Worm (Caenorhabditis elegans) whole organism, L1 larva: Measurements from ENCODE around the gene mrps-16.

Experiments used
- C04F5.9 ChIP-seq: sonication (generic microtip); optimal IDR thresholded peaks from 2 replicates; lab custom pipeline; 2016; ENCODE audit warnings: missing genetic modification characterization, missing compliant biosample characterization
- C16A3.4 ChIP-seq: fragments of 150-350 bp; optimal IDR thresholded peaks from 2 replicates; lab custom pipeline; 2014; ENCODE audit warnings: missing biosample characterization, missing genetic modification characterization
- F16B12.6 ChIP-seq: fragments of 150-350 bp; optimal IDR thresholded peaks from 2 replicates; lab custom pipeline; 2014; ENCODE audit warnings: missing biosample characterization, missing genetic modification characterization
- Y116A8C.19 ChIP-seq: sonication (generic microtip); optimal IDR thresholded peaks from 2 replicates; lab custom pipeline; 2016; ENCODE audit warnings: missing compliant biosample characterization, missing genetic modification characterization, borderline replicate concordance
- ama-1 ChIP-seq: fragments of 150-350 bp; optimal IDR thresholded peaks from 2 replicates; lab custom pipeline; 2014
- blmp-1 ChIP-seq: fragments of 150-350 bp; optimal IDR thresholded peaks from 2 replicates; lab custom pipeline; 2014; ENCODE audit warnings: missing biosample characterization, missing genetic modification characterization
- ceh-63 ChIP-seq: fragments of 200-800 bp; sonication (Bioruptor generic); optimal IDR thresholded peaks from 2 replicates; lab custom pipeline; 2018; ENCODE audit warnings: mild to moderate bottlenecking, missing genetic modification characterization, missing compliant biosample characterization
- ceh-8 ChIP-seq: fragments of 200-800 bp; sonication (Bioruptor generic); optimal IDR thresholded peaks from 2 replicates; lab custom pipeline; 2018; ENCODE audit warnings: mild to moderate bottlenecking, missing genetic modification characterization, moderate library complexity, missing compliant biosample characterization
- ceh-90 ChIP-seq: sonication (generic microtip); optimal IDR thresholded peaks from 2 replicates; lab custom pipeline; 2016; ENCODE audit warnings: missing genetic modification characterization, missing compliant biosample characterization
- dpl-1 ChIP-seq, 3 experiments: fragments of 150-350 bp in 2 of 3; sonication (generic microtip) in 1 of 3; optimal IDR thresholded peaks; 2 replicates each; lab custom pipeline; 2014 to 2017; ENCODE audit warnings: missing biosample characterization in 3 of 3, missing genetic modification characterization in 3 of 3, missing genetic modification reagents in 3 of 3
- dsc-1 ChIP-seq: sonication (generic microtip); optimal IDR thresholded peaks from 2 replicates; lab custom pipeline; 2016; ENCODE audit warnings: mild to moderate bottlenecking, missing genetic modification characterization, missing compliant biosample characterization
- efl-1 ChIP-seq, 4 experiments: fragments of 150-350 bp; optimal IDR thresholded peaks in 3 of 4; peaks in 1 of 4; 1 replicate in 1 of 4; 2 replicates in 3 of 4; lab custom pipeline; 2014; ENCODE audit warnings: missing biosample characterization in 2 of 4, missing genetic modification characterization in 2 of 4, missing genetic modification reagents in 2 of 4
- elt-3 ChIP-seq, 6 experiments: fragments of 150-350 bp in 1 of 6; sonication (generic microtip); optimal IDR thresholded peaks; 2 replicates each; lab custom pipeline; 2017 to 2018; ENCODE audit warnings: missing biosample characterization in 6 of 6, missing genetic modification characterization in 6 of 6, inconsistent platforms in 1 of 6
- ets-5 ChIP-seq: fragments of 200-800 bp; sonication (Bioruptor generic); IDR thresholded peaks from 2 replicates; pipeline ENCODE4 v1.3.6; 2022; ENCODE audit warnings: missing genetic modification characterization, missing compliant biosample characterization
- fkh-10 ChIP-seq: sonication (generic microtip); optimal IDR thresholded peaks from 2 replicates; lab custom pipeline; 2017; ENCODE audit warnings: missing biosample characterization, missing genetic modification reagents, missing genetic modification characterization
- fkh-4 ChIP-seq: sonication (generic microtip); optimal IDR thresholded peaks from 2 replicates; lab custom pipeline; 2016; ENCODE audit warnings: missing compliant biosample characterization, missing genetic modification characterization, borderline replicate concordance
- fos-1 ChIP-seq: fragments of 150-350 bp; optimal IDR thresholded peaks from 2 replicates; lab custom pipeline; 2014; ENCODE audit warnings: missing biosample characterization, missing genetic modification characterization
- grh-1 ChIP-seq: fragments of 200-800 bp; sonication (Bioruptor generic); IDR thresholded peaks from 2 replicates; pipeline ENCODE4 v1.3.6; 2022; ENCODE audit warnings: missing genetic modification reagents, missing genetic modification characterization, missing compliant biosample characterization
- hlh-17 ChIP-seq: fragments of 200-800 bp; sonication (Bioruptor generic); optimal IDR thresholded peaks from 2 replicates; lab custom pipeline; 2018; ENCODE audit warnings: missing genetic modification characterization, mild to moderate bottlenecking, missing compliant biosample characterization, moderate library complexity, borderline replicate concordance
- irx-1 ChIP-seq: sonication (generic microtip); optimal IDR thresholded peaks from 2 replicates; lab custom pipeline; 2016; ENCODE audit warnings: missing genetic modification characterization, missing compliant biosample characterization
- lin-13 ChIP-seq: fragments of 150-350 bp; optimal IDR thresholded peaks from 2 replicates; lab custom pipeline; 2014; ENCODE audit warnings: missing biosample characterization, missing genetic modification reagents, missing genetic modification characterization
- lin-15B ChIP-seq: fragments of 150-350 bp; sonication (generic microtip); optimal IDR thresholded peaks from 3 replicates; lab custom pipeline; 2014; ENCODE audit warnings: missing biosample characterization, missing genetic modification characterization
- lin-35 ChIP-seq, 2 experiments: fragments of 150-350 bp; optimal IDR thresholded peaks; 2 replicates each; lab custom pipeline; 2014; ENCODE audit warnings: missing biosample characterization in 2 of 2, missing genetic modification characterization in 2 of 2, missing genetic modification reagents in 2 of 2
- lin-39 ChIP-seq: fragments of 150-350 bp; optimal IDR thresholded peaks from 2 replicates; lab custom pipeline; 2014; ENCODE audit warnings: missing biosample characterization, missing genetic modification reagents, missing genetic modification characterization
- lsy-2 ChIP-seq, 2 experiments: fragments of 150-350 bp; optimal IDR thresholded peaks; 2 replicates each; lab custom pipeline; 2014; ENCODE audit warnings: missing biosample characterization in 2 of 2, missing genetic modification characterization in 2 of 2
- mdl-1 ChIP-seq, 2 experiments: fragments of 150-350 bp; optimal IDR thresholded peaks; 2 replicates each; lab custom pipeline; 2014 to 2017; ENCODE audit warnings: missing biosample characterization in 2 of 2, missing genetic modification characterization in 2 of 2, inconsistent platforms in 1 of 2
- mep-1 ChIP-seq: fragments of 150-350 bp; optimal IDR thresholded peaks from 2 replicates; lab custom pipeline; 2014; ENCODE audit warnings: missing biosample characterization, missing genetic modification characterization
- nhr-19 ChIP-seq: fragments of 200-800 bp; sonication (Bioruptor generic); conservative IDR thresholded peaks from 2 replicates; pipeline ENCODE4 v1.3.6; 2022; ENCODE audit warnings: missing genetic modification characterization, missing compliant biosample characterization
- nhr-28 ChIP-seq: fragments of 150-350 bp; optimal IDR thresholded peaks from 2 replicates; lab custom pipeline; 2014; ENCODE audit warnings: missing biosample characterization, missing genetic modification characterization
- nhr-47 ChIP-seq: sonication (generic microtip); optimal IDR thresholded peaks from 2 replicates; lab custom pipeline; 2016; ENCODE audit warnings: mild to moderate bottlenecking, missing genetic modification characterization, moderate library complexity, missing compliant biosample characterization
- nhr-71 ChIP-seq: sonication (generic microtip); optimal IDR thresholded peaks from 2 replicates; lab custom pipeline; 2016; ENCODE audit warnings: mild to moderate bottlenecking, missing genetic modification characterization, moderate library complexity, missing compliant biosample characterization
- nhr-76 ChIP-seq: sonication (generic microtip); optimal IDR thresholded peaks from 2 replicates; lab custom pipeline; 2017; ENCODE audit warnings: missing biosample characterization, missing genetic modification characterization
- nhr-77 ChIP-seq: fragments of 150-350 bp; optimal IDR thresholded peaks from 2 replicates; lab custom pipeline; 2014; ENCODE audit warnings: missing biosample characterization, missing genetic modification characterization
- nhr-84 ChIP-seq: sonication (generic microtip); optimal IDR thresholded peaks from 2 replicates; lab custom pipeline; 2017; ENCODE audit warnings: missing biosample characterization, missing genetic modification characterization
- nhr-85 ChIP-seq: sonication (generic microtip); peaks from one replicate; lab custom pipeline; 2016; ENCODE audit warnings: missing genetic modification characterization, inconsistent platforms, missing compliant biosample characterization
- nhr-90 ChIP-seq: sonication (generic microtip); optimal IDR thresholded peaks from 2 replicates; lab custom pipeline; 2016; ENCODE audit warnings: mild to moderate bottlenecking, missing genetic modification characterization, missing compliant biosample characterization; ENCODE audit not compliant: poor library complexity
- pag-3 ChIP-seq: sonication (generic microtip); optimal IDR thresholded peaks from 2 replicates; lab custom pipeline; 2017; ENCODE audit warnings: missing genetic modification characterization, mild to moderate bottlenecking, missing compliant biosample characterization, antibody characterized with exemption, borderline replicate concordance; ENCODE audit not compliant: insufficient read depth
- snpc-4 ChIP-seq: fragments of 150-350 bp; optimal IDR thresholded peaks from 2 replicates; lab custom pipeline; 2014; ENCODE audit warnings: missing biosample characterization, missing genetic modification characterization
- sox-4 ChIP-seq: sonication (generic microtip); optimal IDR thresholded peaks from 2 replicates; lab custom pipeline; 2016; ENCODE audit warnings: missing genetic modification characterization, missing compliant biosample characterization
- swsn-7 ChIP-seq: sonication (generic microtip); optimal IDR thresholded peaks from 2 replicates; lab custom pipeline; 2016; ENCODE audit warnings: missing genetic modification characterization, missing compliant biosample characterization
- unc-130 ChIP-seq: fragments of 150-350 bp; optimal IDR thresholded peaks from 2 replicates; lab custom pipeline; 2017; ENCODE audit warnings: missing biosample characterization, missing genetic modification characterization, inconsistent platforms
- unc-30 ChIP-seq: sonication (generic microtip); optimal IDR thresholded peaks from 2 replicates; lab custom pipeline; 2017; ENCODE audit warnings: missing biosample characterization, missing genetic modification characterization
- unc-86 ChIP-seq: sonication (generic microtip); optimal IDR thresholded peaks from 2 replicates; lab custom pipeline; 2016; ENCODE audit warnings: missing genetic modification characterization, missing compliant biosample characterization
- vab-15 ChIP-seq: sonication (generic microtip); optimal IDR thresholded peaks from 2 replicates; lab custom pipeline; 2017; ENCODE audit warnings: missing genotype, mild to moderate bottlenecking, missing genetic modification characterization, missing compliant biosample characterization
- xbp-1 ChIP-seq: sonication (generic microtip); optimal IDR thresholded peaks from 2 replicates; lab custom pipeline; 2016; ENCODE audit warnings: missing genetic modification characterization, missing compliant biosample characterization
- ztf-11 ChIP-seq, 2 experiments: sonication (generic microtip); optimal IDR thresholded peaks; 2 replicates each; lab custom pipeline; 2016 to 2017; ENCODE audit warnings: missing genetic modification characterization in 2 of 2, missing biosample characterization in 1 of 2, missing compliant biosample characterization in 1 of 2
- ztf-4 ChIP-seq: fragments of 150-350 bp; optimal IDR thresholded peaks from 2 replicates; lab custom pipeline; 2014; ENCODE audit warnings: missing biosample characterization, missing genetic modification characterization

Gene mrps-16

ce11 chrII:5473946-5474423 lies at the start of gene mrps-16 (continued):
- TF ChIP-seq elt-3 (tag; optimal IDR thresholded peaks at IDR 0.05; lab: Kevin White, UChicago) (peak in 1 of 6 experiments; percentile 72), irx-1 (tag; lab: Kevin White, UChicago) (peak; percentile 38), unc-130 (tag; lab: Kevin White, UChicago) (peak; percentile 58), lin-39 (tag; lab: Kevin White, UChicago) (peak; percentile 41), xbp-1 (tag; lab: Kevin White, UChicago) (peak; percentile 67), lin-35 (GFP tag; optimal IDR thresholded peaks at IDR 0.05; lab: Kevin White, UChicago) (peak; percentile 97 to 98), ceh-8 (GFP tag; lab: Kevin White, UChicago) (peak; percentile 6), sox-4 (tag; lab: Kevin White, UChicago) (no peak), ceh-90 (no peak), fkh-4 (tag; lab: Kevin White, UChicago) (no peak), hlh-17 (GFP tag; lab: Kevin White, UChicago) (no peak), Y116A8C.19 (tag; lab: Kevin White, UChicago) (no peak), nhr-28 (tag; lab: Kevin White, UChicago) (no peak), nhr-76 (tag; lab: Kevin White, UChicago) (no peak), nhr-85 (tag; lab: Kevin White, UChicago) (peak; percentile 87), unc-86 (tag; lab: Kevin White, UChicago) (peak; percentile 58), nhr-77 (peak; percentile 37), ceh-63 (GFP tag; lab: Kevin White, UChicago) (no peak), lin-13 (GFP tag; lab: Kevin White, UChicago) (peak; percentile 32), ama-1 (peak; percentile 15), C16A3.4 (peak; percentile 80), nhr-90 (tag; lab: Kevin White, UChicago) (peak; percentile 64), fos-1 (tag; lab: Kevin White, UChicago) (peak; percentile 45), mdl-1 (tag; optimal IDR thresholded peaks at IDR 0.05; lab: Kevin White, UChicago) (peak in 1 of 2 experiments; percentile 28), ets-5 (GFP tag; lab: Robert Waterston, UW) (no peak), lin-15B (peak; percentile 31), F16B12.6 (tag; lab: Kevin White, UChicago) (peak; percentile 98), nhr-47 (tag; lab: Kevin White, UChicago) (peak; percentile 81), vab-15 (tag; lab: Kevin White, UChicago) (no peak), pag-3 (tag; lab: Kevin White, UChicago) (no peak), ztf-11 (tag; optimal IDR thresholded peaks at IDR 0.05; lab: Kevin White, UChicago) (no peak)

ce11 chrII:5425633-5426032 lies 48.5 kb upstream of the mrps-16 start, which contains the start of gene F07F6.8:
Gene F07F6.8, minus strand, starts transcription at chrII:5425733.
- TF ChIP-seq ztf-4 (no peak), unc-130 (tag; lab: Kevin White, UChicago) (no peak), C04F5.9 (tag; lab: Kevin White, UChicago) (no peak), unc-30 (no peak), ceh-90 (no peak), swsn-7 (tag; lab: Kevin White, UChicago) (no peak), grh-1 (no peak), nhr-47 (tag; lab: Kevin White, UChicago) (no peak)
- TF ChIP-seq, all 84 proteins: peak for 0

ce11 chrII:5426054-5426453 lies 48.1 kb upstream of the mrps-16 start:
- TF ChIP-seq nhr-90 (tag; lab: Kevin White, UChicago) (peak; percentile 17), ztf-4 (peak; percentile 36), mdl-1 (tag; optimal IDR thresholded peaks at IDR 0.05; lab: Kevin White, UChicago) (peak in 1 of 2 experiments; percentile 62), nhr-47 (tag; lab: Kevin White, UChicago) (peak; percentile 45), fos-1 (tag; lab: Kevin White, UChicago) (no peak), lsy-2 (tag; optimal IDR thresholded peaks at IDR 0.05; lab: Kevin White, UChicago) (peak; percentile 56 to 73), efl-1 (optimal IDR thresholded peaks at IDR 0.05; lab: Kevin White, UChicago) (peak; percentile 45 to 55), efl-1 (GFP tag; optimal IDR thresholded peaks at IDR 0.05 in 1 of 2; lab: Kevin White, UChicago) (peak; percentile 45 to 89), swsn-7 (tag; lab: Kevin White, UChicago) (peak; percentile 48), lin-35 (GFP tag; optimal IDR thresholded peaks at IDR 0.05; lab: Kevin White, UChicago) (peak; percentile 60 to 78), dpl-1 (GFP tag; optimal IDR thresholded peaks at IDR 0.05; lab: Kevin White, UChicago) (peak; percentile 21 to 60 (median 58)), blmp-1 (tag; lab: Kevin White, UChicago) (peak; percentile 34), nhr-19 (GFP tag; lab: Robert Waterston, UW) (peak; percentile 21; the same call in 1 of the 2 replicates), xbp-1 (tag; lab: Kevin White, UChicago) (peak; percentile 19), dsc-1 (no peak), fkh-10 (GFP tag; lab: Kevin White, UChicago) (no peak), nhr-71 (tag; lab: Kevin White, UChicago) (peak; percentile 78), nhr-84 (tag; lab: Kevin White, UChicago) (no peak), snpc-4 (tag; lab: Kevin White, UChicago) (peak; percentile 6), C16A3.4 (peak; percentile 55), ama-1 (no peak), ceh-90 (no peak), mep-1 (tag; lab: Kevin White, UChicago) (peak; percentile 70)
